Fruit fly (Drosophila melanogaster): ENCODE results near the gene AdipoR.

DNA sequence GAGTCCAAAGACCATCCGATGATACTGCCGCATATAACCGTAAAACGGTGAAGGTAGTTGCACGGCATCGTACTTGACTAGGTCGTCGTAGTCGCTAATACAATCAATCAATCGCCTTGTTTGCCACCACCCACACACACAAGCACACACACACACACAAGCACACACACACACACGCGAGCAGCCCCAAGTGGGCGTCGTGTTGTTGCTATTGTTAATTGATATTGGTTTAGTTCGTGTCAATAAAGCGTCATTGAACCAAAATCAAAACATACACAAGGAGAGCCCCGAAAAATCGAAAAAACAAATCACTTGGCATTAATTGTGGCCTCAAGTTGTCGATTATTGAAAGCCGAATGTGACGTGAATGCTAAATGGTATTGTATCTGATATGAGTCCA, 48.8 kb upstream of the AdipoR start:
- TF ChIP-seq CTCF (optimal IDR thresholded peaks at IDR 0.05) = no peak
- no peak for TF ChIP-seq CG8478 (optimal IDR thresholded peaks at IDR 0.05)
